Fruit fly (Drosophila melanogaster): ENCODE measurements around the gene CG11771.
A peak's percentile ranks its signal among the peaks of the same experiment; 100 is the strongest.

Gene CG11771

DNA sequence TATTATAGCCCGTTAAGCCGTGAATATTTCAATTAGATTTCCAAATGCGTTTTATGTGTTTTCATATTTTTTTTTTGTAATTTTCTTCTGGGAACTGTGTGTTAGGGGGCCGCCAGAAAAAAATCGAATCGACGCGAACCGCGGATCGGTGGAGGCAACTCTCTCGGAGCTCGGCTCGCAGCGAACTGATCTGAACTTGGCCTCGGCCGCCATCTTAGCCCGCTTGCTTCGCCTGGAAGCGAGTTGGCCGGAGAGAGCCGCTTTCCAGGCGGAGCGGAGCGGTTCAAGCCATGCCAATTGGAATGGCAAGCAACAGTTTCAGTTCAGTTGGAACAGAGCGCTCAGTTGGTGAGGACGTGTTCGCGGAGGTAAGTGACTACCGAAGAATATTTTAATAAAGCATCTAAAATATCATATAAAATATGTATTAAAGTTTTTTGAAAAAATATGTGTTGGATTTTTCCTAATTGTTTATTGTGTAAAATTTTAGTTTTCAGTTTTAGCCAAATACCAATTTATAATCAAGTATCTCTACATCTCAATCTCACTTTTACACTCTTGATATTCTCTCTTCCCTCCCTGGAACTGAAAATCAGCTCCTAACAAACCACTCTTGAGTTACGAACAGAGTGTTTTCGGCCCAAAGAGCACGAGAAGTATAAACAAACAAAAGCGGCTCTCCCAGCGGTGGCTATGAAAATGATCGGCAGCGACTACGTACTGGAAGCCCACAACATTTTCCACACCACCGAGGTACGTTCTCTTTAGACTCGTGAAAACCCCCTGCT, 37.2 kb upstream of the CG11771 start, which contains the start of the genes CG31121 and CG11069 (continued):
- no peak for TF ChIP-seq CG8319 (GFP tag; optimal IDR thresholded peaks at IDR 0.05)
- peak; percentile 28; the same call in 1 of the 3 replicates for TF ChIP-seq CG6163 (GFP tag; IDR thresholded peaks at IDR 0.05)
- no peak for TF ChIP-seq Hr39 (GFP tag; optimal IDR thresholded peaks at IDR 0.05)
- no peak for TF ChIP-seq lz (GFP tag; optimal IDR thresholded peaks at IDR 0.05)
- TF ChIP-seq Hr38 (GFP tag; optimal IDR thresholded peaks at IDR 0.05), result no peak
- no peak for TF ChIP-seq Smox (GFP tag; optimal IDR thresholded peaks at IDR 0.05)
- no peak for TF ChIP-seq CG6854 (GFP tag; optimal IDR thresholded peaks at IDR 0.05)
- no peak for TF ChIP-seq Lpt (GFP tag; optimal IDR thresholded peaks at IDR 0.05)
- no peak for TF ChIP-seq esn (GFP tag; optimal IDR thresholded peaks at IDR 0.05)
- TF ChIP-seq Gug (GFP tag; IDR thresholded peaks at IDR 0.05), result no peak
- TF ChIP-seq OdsH (GFP tag; optimal IDR thresholded peaks at IDR 0.05), result no peak
- TF ChIP-seq CG9139 (GFP tag; optimal IDR thresholded peaks at IDR 0.05), result no peak
- no peak for TF ChIP-seq Ets96B (tag; optimal IDR thresholded peaks at IDR 0.05)
- TF ChIP-seq Eip93F (GFP tag; optimal IDR thresholded peaks at IDR 0.05), result no peak
- TF ChIP-seq pdm3 (GFP tag; optimal IDR thresholded peaks at IDR 0.05), result no peak
- TF ChIP-seq CG10631 (GFP tag; optimal IDR thresholded peaks at IDR 0.05), result no peak
- TF ChIP-seq dac (GFP tag; optimal IDR thresholded peaks at IDR 0.05), result no peak
- TF ChIP-seq svp (GFP tag), result no peak
- TF ChIP-seq ss (GFP tag; optimal IDR thresholded peaks at IDR 0.05), result peak in 1 of 2 experiments; percentile 3
- no peak for TF ChIP-seq acj6 (GFP tag; optimal IDR thresholded peaks at IDR 0.05)

DNA sequence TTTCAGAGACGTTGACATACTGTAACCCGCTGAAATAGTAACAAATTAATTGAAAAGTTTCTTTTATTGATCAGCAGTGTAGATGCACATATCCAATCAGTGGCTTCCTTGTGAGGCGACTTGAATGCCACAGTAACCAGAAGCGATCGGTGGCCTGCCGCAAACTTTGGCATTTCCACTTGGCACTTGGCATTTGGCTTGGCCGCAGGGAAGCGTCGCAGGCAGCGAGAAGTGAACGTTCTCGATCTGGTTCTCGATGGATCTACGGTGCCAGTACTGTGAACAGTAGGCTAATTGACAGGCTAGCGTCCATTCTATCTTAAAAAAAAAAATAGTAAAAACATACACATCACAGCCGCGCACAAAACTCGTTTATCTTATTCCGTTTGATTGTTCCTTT, 31.0 kb upstream of the CG11771 start, which contains the start of gene CG10845:
Gene CG10845 (plus strand): TSS at position 301 of the 400 bp plus-strand sequence.
- TF ChIP-seq Sox102F (GFP tag; optimal IDR thresholded peaks at IDR 0.05) (no peak), CG3032 (tag; optimal IDR thresholded peaks at IDR 0.05) (no peak), CG10631 (GFP tag; optimal IDR thresholded peaks at IDR 0.05) (no peak), dsx (GFP tag; optimal IDR thresholded peaks at IDR 0.05; ENCODE audit: poor library complexity, severe bottlenecking) (no peak)

DNA sequence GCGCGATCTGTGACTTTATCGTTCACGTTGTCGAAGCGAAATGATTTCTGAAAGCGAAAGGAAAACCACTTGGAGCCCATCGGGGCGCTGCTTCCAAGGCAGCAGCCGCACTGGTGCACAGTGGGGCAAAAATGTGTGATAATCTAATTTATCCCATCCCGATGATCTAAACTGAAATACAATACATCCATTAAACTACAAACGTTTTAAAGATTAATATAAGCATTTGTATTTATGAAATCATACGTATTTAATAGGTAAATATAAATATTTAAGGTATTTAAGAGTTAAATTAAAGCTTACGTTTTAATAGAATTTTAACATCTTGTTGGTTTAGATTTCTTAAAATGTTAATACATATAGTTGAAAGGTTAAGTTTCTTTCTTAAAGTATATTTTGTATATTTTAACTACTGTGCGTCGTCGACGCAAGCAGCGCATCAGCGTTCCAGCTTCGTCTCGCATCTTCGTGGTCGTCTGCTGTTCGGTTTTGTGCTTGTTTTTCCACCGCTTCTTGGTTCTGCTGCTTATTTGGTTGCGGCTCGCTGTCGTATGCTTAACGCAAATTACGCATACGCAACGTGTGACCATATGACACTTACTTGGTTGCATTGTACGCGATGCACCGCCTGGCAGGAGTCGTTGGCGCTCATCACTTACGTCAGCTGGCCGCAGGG, 25.7 kb upstream of the CG11771 start, which contains the start of gene CG13643:
Gene CG13643 (minus strand): TSS at position 46 of the 676 bp plus-strand sequence.
- peak; percentile 4 for TF ChIP-seq Smox (GFP tag; optimal IDR thresholded peaks at IDR 0.05)
- TF ChIP-seq Hr4 (GFP tag; optimal IDR thresholded peaks at IDR 0.05), result peak; percentile 55
- no peak for TF ChIP-seq Ets21C (GFP tag; optimal IDR thresholded peaks at IDR 0.05)
- TF ChIP-seq cyc (GFP tag; optimal IDR thresholded peaks at IDR 0.05), result peak; percentile 1
- TF ChIP-seq dac (GFP tag; optimal IDR thresholded peaks at IDR 0.05), result peak; percentile 18
- TF ChIP-seq achi (GFP tag; optimal IDR thresholded peaks at IDR 0.05), result peak; percentile 74
- no peak for TF ChIP-seq vri (GFP tag; optimal IDR thresholded peaks at IDR 0.05)
- TF ChIP-seq CG11902 (GFP tag; optimal IDR thresholded peaks at IDR 0.05), result no peak
- no peak for TF ChIP-seq spab (GFP tag; optimal IDR thresholded peaks at IDR 0.05)
- no peak for TF ChIP-seq Hr39 (GFP tag; optimal IDR thresholded peaks at IDR 0.05)
- peak; percentile 35 to 56 for TF ChIP-seq ss (GFP tag; optimal IDR thresholded peaks at IDR 0.05)
- peak; percentile 31; the same call in 1 of the 3 replicates for TF ChIP-seq eg (GFP tag; IDR thresholded peaks at IDR 0.05)
- TF ChIP-seq Eip78C (GFP tag), result peak; percentile 88
- no peak for TF ChIP-seq CG11294 (GFP tag; IDR thresholded peaks at IDR 0.05)
- no peak for TF ChIP-seq CG9139 (GFP tag; optimal IDR thresholded peaks at IDR 0.05)
- no peak for TF ChIP-seq CG31627 (GFP tag; optimal IDR thresholded peaks at IDR 0.05)
- TF ChIP-seq Hr38 (GFP tag; optimal IDR thresholded peaks at IDR 0.05), result no peak
- peak; percentile 34 for TF ChIP-seq CG6792 (GFP tag; optimal IDR thresholded peaks at IDR 0.05)
- TF ChIP-seq CG8119 (GFP tag; IDR thresholded peaks at IDR 0.05), result peak; percentile 86
- peak; percentile 18 for TF ChIP-seq Met (GFP tag; optimal IDR thresholded peaks at IDR 0.05)
- no peak for TF ChIP-seq CG8319 (GFP tag; optimal IDR thresholded peaks at IDR 0.05)
- TF ChIP-seq CG6854 (GFP tag; optimal IDR thresholded peaks at IDR 0.05), result no peak
- no peak for TF ChIP-seq esn (GFP tag; optimal IDR thresholded peaks at IDR 0.05)
- TF ChIP-seq lz (GFP tag; optimal IDR thresholded peaks at IDR 0.05), result no peak
- TF ChIP-seq CG6276 (GFP tag; optimal IDR thresholded peaks at IDR 0.05), result peak; percentile 75
- TF ChIP-seq dsx (GFP tag; optimal IDR thresholded peaks at IDR 0.05; ENCODE audit: poor library complexity, severe bottlenecking), result peak; percentile 12
- TF ChIP-seq CG34406 (GFP tag; optimal IDR thresholded peaks at IDR 0.05), result peak; percentile 62
- no peak for TF ChIP-seq Sox14 (GFP tag; optimal IDR thresholded peaks at IDR 0.05)
- no peak for TF ChIP-seq fd59A (GFP tag; optimal IDR thresholded peaks at IDR 0.05)
- TF ChIP-seq net (GFP tag; optimal IDR thresholded peaks at IDR 0.05), result peak; percentile 64
- TF ChIP-seq CG32006 (GFP tag; optimal IDR thresholded peaks at IDR 0.05), result peak; percentile 85
- peak; percentile 70 for TF ChIP-seq svp (GFP tag)
- TF ChIP-seq Blimp-1 (GFP tag; optimal IDR thresholded peaks at IDR 0.05), result peak; percentile 54
- peak; percentile 55 for TF ChIP-seq OdsH (GFP tag; optimal IDR thresholded peaks at IDR 0.05)
- TF ChIP-seq Eip93F (GFP tag; optimal IDR thresholded peaks at IDR 0.05), result no peak

All from whole organism, prepupa.